Worm (Caenorhabditis elegans) whole organism, L2 larva: ENCODE data around the gene dnj-26.

Experiments used
- C34F6.9 ChIP-seq: fragments of 150-350 bp; optimal IDR thresholded peaks from 2 replicates; lab custom pipeline; 2014; ENCODE audit warnings: missing biosample characterization, missing genetic modification characterization
- F13H6.1 ChIP-seq: sonication (generic microtip); optimal IDR thresholded peaks from 2 replicates; lab custom pipeline; 2016; ENCODE audit warnings: missing genetic modification characterization, missing compliant biosample characterization
- R02D3.7 ChIP-seq: fragments of 150-350 bp; optimal IDR thresholded peaks from 2 replicates; lab custom pipeline; 2014; ENCODE audit warnings: missing biosample characterization, missing genetic modification characterization
- Y55F3AM.14 ChIP-seq: fragments of 200-800 bp; sonication (Bioruptor generic); optimal IDR thresholded peaks from 2 replicates; lab custom pipeline; 2018; ENCODE audit warnings: mild to moderate bottlenecking, missing genetic modification characterization, missing compliant biosample characterization
- alr-1 ChIP-seq: fragments of 150-350 bp; optimal IDR thresholded peaks from 2 replicates; lab custom pipeline; 2014; ENCODE audit warnings: missing biosample characterization, missing genetic modification characterization
- ama-1 ChIP-seq: fragments of 150-350 bp; optimal IDR thresholded peaks from 2 replicates; lab custom pipeline; 2018; ENCODE audit warnings: inconsistent platforms
- ceh-82 ChIP-seq: fragments of 150-350 bp; optimal IDR thresholded peaks from 2 replicates; lab custom pipeline; 2014; ENCODE audit warnings: missing biosample characterization, missing genetic modification characterization
- crh-2 ChIP-seq: sonication (generic microtip); optimal IDR thresholded peaks from 2 replicates; lab custom pipeline; 2017; ENCODE audit warnings: missing biosample characterization, missing genetic modification characterization
- dmd-4 ChIP-seq: sonication (generic microtip); optimal IDR thresholded peaks from 2 replicates; lab custom pipeline; 2017; ENCODE audit warnings: missing biosample characterization, missing genetic modification characterization
- egl-27 ChIP-seq: sonication (generic microtip); optimal IDR thresholded peaks from 3 replicates; lab custom pipeline; 2017; ENCODE audit warnings: missing biosample characterization, missing genetic modification reagents, missing genetic modification characterization
- elt-1 ChIP-seq: fragments of 150-350 bp; optimal IDR thresholded peaks from 2 replicates; lab custom pipeline; 2014; ENCODE audit warnings: missing biosample characterization, missing genetic modification characterization
- gmeb-1 ChIP-seq: fragments of 150-350 bp; optimal IDR thresholded peaks from 2 replicates; lab custom pipeline; 2014; ENCODE audit warnings: missing biosample characterization, missing genetic modification characterization
- lin-11 ChIP-seq: fragments of 150-350 bp; sonication (generic microtip); optimal IDR thresholded peaks from 2 replicates; lab custom pipeline; 2014; ENCODE audit warnings: missing biosample characterization, missing genetic modification characterization, inconsistent platforms, mixed read lengths
- lin-13 ChIP-seq: fragments of 150-350 bp; optimal IDR thresholded peaks from 2 replicates; lab custom pipeline; 2014; ENCODE audit warnings: missing biosample characterization, missing genetic modification reagents, missing genetic modification characterization
- lsy-2 ChIP-seq, 2 experiments: fragments of 150-350 bp in 1 of 2; sonication (generic microtip) in 1 of 2; optimal IDR thresholded peaks; 2 replicates each; lab custom pipeline; 2014 to 2017; ENCODE audit warnings: missing biosample characterization in 2 of 2, missing genetic modification characterization in 2 of 2
- mab-5 ChIP-seq: fragments of 150-350 bp; optimal IDR thresholded peaks from 2 replicates; lab custom pipeline; 2014; ENCODE audit warnings: missing biosample characterization, missing genetic modification characterization
- mbf-1 ChIP-seq: sonication (generic microtip); optimal IDR thresholded peaks from 2 replicates; lab custom pipeline; 2017; ENCODE audit warnings: missing biosample characterization, missing genetic modification characterization
- nhr-11 ChIP-seq: fragments of 150-350 bp; optimal IDR thresholded peaks from 2 replicates; lab custom pipeline; 2014; ENCODE audit warnings: missing biosample characterization, missing genetic modification characterization
- nhr-12 ChIP-seq: fragments of 150-350 bp; optimal IDR thresholded peaks from 2 replicates; lab custom pipeline; 2014; ENCODE audit warnings: missing biosample characterization, missing genetic modification characterization
- nhr-129 ChIP-seq: fragments of 150-350 bp; optimal IDR thresholded peaks from 2 replicates; lab custom pipeline; 2014; ENCODE audit warnings: missing biosample characterization, missing genetic modification characterization
- nhr-21 ChIP-seq: fragments of 150-350 bp; optimal IDR thresholded peaks from 2 replicates; lab custom pipeline; 2014; ENCODE audit warnings: missing biosample characterization, missing genetic modification characterization
- nhr-23 ChIP-seq: fragments of 150-350 bp; optimal IDR thresholded peaks from 2 replicates; lab custom pipeline; 2014; ENCODE audit warnings: missing biosample characterization, missing genetic modification reagents, missing genetic modification characterization
- nhr-25 ChIP-seq: fragments of 150-350 bp; sonication (generic microtip); optimal IDR thresholded peaks from 3 replicates; lab custom pipeline; 2014; ENCODE audit warnings: missing biosample characterization, missing genetic modification characterization
- nhr-77 ChIP-seq: fragments of 150-350 bp; optimal IDR thresholded peaks from 2 replicates; lab custom pipeline; 2014; ENCODE audit warnings: missing biosample characterization, missing genetic modification characterization
- sem-4 ChIP-seq: fragments of 150-350 bp; optimal IDR thresholded peaks from 2 replicates; lab custom pipeline; 2014; ENCODE audit warnings: missing biosample characterization, missing genetic modification reagents, missing genetic modification characterization
- skn-1 ChIP-seq: sonication (generic microtip); optimal IDR thresholded peaks from 2 replicates; lab custom pipeline; 2017; ENCODE audit warnings: missing biosample characterization, missing genetic modification characterization
- sma-3 ChIP-seq: sonication (generic microtip); optimal IDR thresholded peaks from 2 replicates; lab custom pipeline; 2016; ENCODE audit warnings: missing genetic modification reagents, missing genetic modification characterization, missing compliant biosample characterization
- sma-9 ChIP-seq, 2 experiments: fragments of 150-350 bp in 1 of 2; sonication (generic microtip) in 1 of 2; optimal IDR thresholded peaks; 2 replicates each; lab custom pipeline; 2014 to 2016; ENCODE audit warnings: missing genetic modification characterization in 2 of 2, mild to moderate bottlenecking in 1 of 2, missing biosample characterization in 1 of 2, missing compliant biosample characterization in 1 of 2, missing genetic modification reagents in 1 of 2, moderate library complexity in 1 of 2
- unc-39 ChIP-seq: fragments of 150-350 bp; optimal IDR thresholded peaks from 2 replicates; lab custom pipeline; 2014; ENCODE audit warnings: missing biosample characterization, missing genetic modification characterization
- unc-55 ChIP-seq: fragments of 150-350 bp; sonication (generic microtip); optimal IDR thresholded peaks from 3 replicates; lab custom pipeline; 2014; ENCODE audit warnings: missing biosample characterization, missing genetic modification reagents, missing genetic modification characterization
- unc-62 ChIP-seq: fragments of 150-350 bp; optimal IDR thresholded peaks from 2 replicates; lab custom pipeline; 2014; ENCODE audit warnings: missing biosample characterization, missing genetic modification reagents, missing genetic modification characterization
- zag-1 ChIP-seq: fragments of 150-350 bp; optimal IDR thresholded peaks from 2 replicates; lab custom pipeline; 2014; ENCODE audit warnings: missing biosample characterization, missing genetic modification characterization
- ztf-11 ChIP-seq: sonication (generic microtip); optimal IDR thresholded peaks from 2 replicates; lab custom pipeline; 2017; ENCODE audit warnings: missing biosample characterization, missing genetic modification characterization

dnj-26 gene

ce11 chrIV:12215762-12216295 lies 36.6 kb downstream of the dnj-26 start, which contains the start of gene phy-2:
Gene phy-2 (minus strand): TSS chrIV:12215987.
- TF ChIP-seq mbf-1 (tag; lab: Kevin White, UChicago) (no peak), nhr-129 (tag; lab: Kevin White, UChicago) (peak; percentile 22), elt-1 (tag; lab: Kevin White, UChicago) (no peak)

- TF ChIP-seq lsy-2 (tag; optimal IDR thresholded peaks at IDR 0.05; lab: Kevin White, UChicago), result no peak
- TF ChIP-seq nhr-25 (tag; lab: Kevin White, UChicago), result no peak
- no peak for TF ChIP-seq Y55F3AM.14
- TF ChIP-seq gmeb-1 (tag; lab: Kevin White, UChicago), result no peak
- TF ChIP-seq mab-5 (tag; lab: Kevin White, UChicago), result no peak
- TF ChIP-seq nhr-11 (tag; lab: Kevin White, UChicago), result no peak
- TF ChIP-seq ceh-82 (tag; lab: Kevin White, UChicago), result no peak
- TF ChIP-seq ama-1, result no peak
- no peak for TF ChIP-seq skn-1
- TF ChIP-seq C34F6.9 (tag; lab: Kevin White, UChicago), result no peak
- no peak for TF ChIP-seq nhr-77 (tag; lab: Kevin White, UChicago)
- no peak for TF ChIP-seq R02D3.7
- no peak for TF ChIP-seq lin-13 (GFP tag; lab: Kevin White, UChicago)
- no peak for TF ChIP-seq alr-1 (tag; lab: Kevin White, UChicago)
- TF ChIP-seq nhr-21 (tag; lab: Kevin White, UChicago), result no peak
- TF ChIP-seq sma-9 (GFP tag; optimal IDR thresholded peaks at IDR 0.05; lab: Kevin White, UChicago), result no peak
- no peak for TF ChIP-seq sma-9 (tag; optimal IDR thresholded peaks at IDR 0.05; lab: Kevin White, UChicago)
- no peak for TF ChIP-seq zag-1
- no peak for TF ChIP-seq lin-11
Observed at ce11 chrIV:12212814-12213213, 39.7 kb downstream of the dnj-26 start.

- no peak for TF ChIP-seq F13H6.1 (tag; lab: Kevin White, UChicago)
- TF ChIP-seq nhr-23, result no peak
- no peak for TF ChIP-seq ztf-11 (tag; lab: Kevin White, UChicago)
- no peak for TF ChIP-seq nhr-12 (tag; lab: Kevin White, UChicago)
- no peak for TF ChIP-seq nhr-11 (tag; lab: Kevin White, UChicago)
- TF ChIP-seq gmeb-1 (tag; lab: Kevin White, UChicago), result no peak
- no peak for TF ChIP-seq crh-2 (tag; lab: Kevin White, UChicago)
- TF ChIP-seq nhr-129 (tag; lab: Kevin White, UChicago), result no peak
Observed at ce11 chrIV:12211292-12211691, 41.2 kb downstream of the dnj-26 start.

ce11 chrIV:12208984-12209676 lies 43.3 kb downstream of the dnj-26 start, which contains the start of the genes marb-1 and F35G2.3:
Gene marb-1 (minus strand): TSS chrIV:12209010.
Gene F35G2.3 (plus strand): TSS chrIV:12209626.
- TF ChIP-seq sem-4 (tag; lab: Kevin White, UChicago) (no peak), alr-1 (tag; lab: Kevin White, UChicago) (no peak), dmd-4 (no peak), nhr-129 (tag; lab: Kevin White, UChicago) (peak; percentile 61), crh-2 (tag; lab: Kevin White, UChicago) (peak; percentile 54), R02D3.7 (peak; percentile 93), nhr-11 (tag; lab: Kevin White, UChicago) (no peak), egl-27 (tag; lab: Kevin White, UChicago) (no peak), lsy-2 (tag; optimal IDR thresholded peaks at IDR 0.05; lab: Kevin White, UChicago) (peak; percentile 29 to 80), nhr-21 (tag; lab: Kevin White, UChicago) (peak; percentile 45), gmeb-1 (tag; lab: Kevin White, UChicago) (peak; percentile 94), zag-1 (no peak), unc-55 (GFP tag; lab: Kevin White, UChicago) (peak; percentile 77), sma-9 (GFP tag; optimal IDR thresholded peaks at IDR 0.05; lab: Kevin White, UChicago) (peak; percentile 31), sma-9 (tag; optimal IDR thresholded peaks at IDR 0.05; lab: Kevin White, UChicago) (no peak), C34F6.9 (tag; lab: Kevin White, UChicago) (peak; percentile 70), sma-3 (GFP tag; lab: Kevin White, UChicago) (peak; percentile 20), unc-39 (tag; lab: Kevin White, UChicago) (no peak), F13H6.1 (tag; lab: Kevin White, UChicago) (peak; percentile 26), unc-62 (no peak), lin-13 (GFP tag; lab: Kevin White, UChicago) (peak; percentile 24), nhr-23 (no peak)
